Fruit fly (Drosophila melanogaster) whole organism, prepupa: ENCODE results near the gene CG7646.

Source experiments
- Blimp-1 ChIP-seq: fragments of 200-800 bp; sonication (Bioruptor generic); optimal IDR thresholded peaks from 3 replicates; lab custom pipeline; 2017; ENCODE audit warnings: missing biosample characterization, missing genetic modification characterization, mild to moderate bottlenecking, moderate library complexity, missing genetic modification reagents
- CG10669 ChIP-seq: fragments of 200-800 bp; sonication (Bioruptor generic); optimal IDR thresholded peaks from 3 replicates; lab custom pipeline; 2018; ENCODE audit warnings: missing biosample characterization, mild to moderate bottlenecking, missing genetic modification characterization, moderate library complexity
- CG11294 ChIP-seq: fragments of 200-800 bp; sonication (Bioruptor generic); IDR thresholded peaks from 2 replicates; pipeline ENCODE4 v1.3.6; 2022; ENCODE audit warnings: missing biosample characterization, missing genetic modification characterization
- CG11762 ChIP-seq: fragments of 200-800 bp; sonication (Bioruptor generic); optimal IDR thresholded peaks from 3 replicates; lab custom pipeline; 2016; ENCODE audit warnings: missing biosample characterization, missing genetic modification characterization; ENCODE audit not compliant: insufficient read depth
- CG15336 ChIP-seq: fragments of 200-800 bp; sonication (Bioruptor generic); IDR thresholded peaks from 2 replicates; pipeline ENCODE4 v1.3.6; 2022; ENCODE audit warnings: missing biosample characterization, missing genetic modification characterization
- CG1621 ChIP-seq: fragments of 200-800 bp; sonication (Bioruptor generic); optimal IDR thresholded peaks from 3 replicates; lab custom pipeline; 2018; ENCODE audit warnings: missing biosample characterization, mild to moderate bottlenecking, missing genetic modification characterization
- CG16779 ChIP-seq: fragments of 200-800 bp; sonication (Bioruptor generic); optimal IDR thresholded peaks from 3 replicates; lab custom pipeline; 2017; ENCODE audit warnings: missing biosample characterization, mild to moderate bottlenecking, missing genetic modification characterization
- CG3032 ChIP-seq: fragments of 200-800 bp; optimal IDR thresholded peaks from 2 replicates; lab custom pipeline; 2019; ENCODE audit warnings: missing biosample characterization, mild to moderate bottlenecking, missing genetic modification characterization, moderate library complexity
- CG31627 ChIP-seq: fragments of 200-800 bp; sonication (Bioruptor generic); optimal IDR thresholded peaks from 3 replicates; lab custom pipeline; 2016; ENCODE audit warnings: missing biosample characterization, missing genetic modification characterization
- CG32006 ChIP-seq: fragments of 200-800 bp; sonication (Bioruptor generic); optimal IDR thresholded peaks from 3 replicates; lab custom pipeline; 2017; ENCODE audit warnings: missing biosample characterization, mild to moderate bottlenecking, missing genetic modification characterization
- CG34406 ChIP-seq: fragments of 200-800 bp; sonication (Bioruptor generic); optimal IDR thresholded peaks from 3 replicates; lab custom pipeline; 2016; ENCODE audit warnings: missing biosample characterization, missing genetic modification characterization
- CG4318 ChIP-seq: fragments of 200-800 bp; sonication (Bioruptor generic); optimal IDR thresholded peaks from 3 replicates; lab custom pipeline; 2017; ENCODE audit warnings: missing biosample characterization, mild to moderate bottlenecking, missing genetic modification characterization
- CG6276 ChIP-seq: fragments of 200-800 bp; sonication (Bioruptor generic); optimal IDR thresholded peaks from 2 replicates; lab custom pipeline; 2017; ENCODE audit warnings: missing biosample characterization, mild to moderate bottlenecking, missing genetic modification characterization
- CG6792 ChIP-seq: fragments of 200-800 bp; sonication (Bioruptor generic); optimal IDR thresholded peaks from 3 replicates; lab custom pipeline; 2016; ENCODE audit warnings: missing biosample characterization, missing genetic modification characterization
- CG6854 ChIP-seq: fragments of 200-800 bp; sonication (Bioruptor generic); optimal IDR thresholded peaks from 2 replicates; lab custom pipeline; 2017; ENCODE audit warnings: missing biosample characterization, mild to moderate bottlenecking, missing genetic modification characterization
- CG7368 ChIP-seq: fragments of 200-800 bp; sonication (Bioruptor generic); optimal IDR thresholded peaks from 3 replicates; lab custom pipeline; 2016; ENCODE audit warnings: missing biosample characterization, missing genetic modification characterization
- CG8119 ChIP-seq: fragments of 200-800 bp; sonication (Bioruptor generic); IDR thresholded peaks from 3 replicates; pipeline ENCODE4 v1.3.6; 2022; ENCODE audit warnings: missing biosample characterization, missing genetic modification characterization
- CG8632 ChIP-seq: fragments of 200-800 bp; sonication (Bioruptor generic); optimal IDR thresholded peaks from 3 replicates; lab custom pipeline; 2016; ENCODE audit warnings: missing biosample characterization, missing genetic modification characterization
- CG9139 ChIP-seq: fragments of 200-800 bp; sonication (Bioruptor generic); optimal IDR thresholded peaks from 3 replicates; lab custom pipeline; 2017; ENCODE audit warnings: missing biosample characterization, mild to moderate bottlenecking, missing genetic modification characterization
- Eip75B ChIP-seq: fragments of 200-800 bp; sonication (Bioruptor generic); optimal IDR thresholded peaks from 3 replicates; lab custom pipeline; 2016; ENCODE audit warnings: missing biosample characterization, missing genetic modification characterization
- Eip78C ChIP-seq: fragments of 200-800 bp; sonication (Bioruptor generic); peaks from one replicate; lab custom pipeline; 2016; ENCODE audit warnings: missing biosample characterization, missing genetic modification characterization
- Eip93F ChIP-seq: fragments of 200-800 bp; sonication (Bioruptor generic); optimal IDR thresholded peaks from 2 replicates; lab custom pipeline; 2016; ENCODE audit warnings: missing biosample characterization, mild to moderate bottlenecking, missing genetic modification characterization
- Ets21C ChIP-seq: fragments of 200-800 bp; sonication (Bioruptor generic); optimal IDR thresholded peaks from 3 replicates; lab custom pipeline; 2016; ENCODE audit warnings: missing biosample characterization, missing genetic modification characterization
- Ets96B ChIP-seq: fragments of 200-800 bp; optimal IDR thresholded peaks from 2 replicates; lab custom pipeline; 2019; ENCODE audit warnings: missing biosample characterization, mild to moderate bottlenecking, missing genetic modification characterization, moderate library complexity
- Gug ChIP-seq: fragments of 200-800 bp; sonication (Bioruptor generic); IDR thresholded peaks from 2 replicates; pipeline ENCODE4 v1.3.6; 2022; ENCODE audit warnings: missing biosample characterization, missing genetic modification characterization
- Hr38 ChIP-seq: sonication (Bioruptor generic); optimal IDR thresholded peaks from 2 replicates; lab custom pipeline; 2016; ENCODE audit warnings: missing biosample characterization, missing genetic modification characterization
- Hr39 ChIP-seq: fragments of 200-800 bp; sonication (Bioruptor generic); optimal IDR thresholded peaks from 2 replicates; lab custom pipeline; 2016; ENCODE audit warnings: missing biosample characterization, missing genetic modification characterization
- Hr4 ChIP-seq: fragments of 200-800 bp; sonication (Bioruptor generic); optimal IDR thresholded peaks from 3 replicates; lab custom pipeline; 2016; ENCODE audit warnings: missing biosample characterization, missing genetic modification characterization
- Lpt ChIP-seq: fragments of 200-800 bp; sonication (Bioruptor generic); optimal IDR thresholded peaks from 3 replicates; lab custom pipeline; 2016; ENCODE audit warnings: missing biosample characterization, missing genetic modification characterization
- Met ChIP-seq: fragments of 200-800 bp; sonication (Bioruptor generic); optimal IDR thresholded peaks from 3 replicates; lab custom pipeline; 2016; ENCODE audit warnings: missing biosample characterization, missing genetic modification characterization
- OdsH ChIP-seq: fragments of 200-800 bp; sonication (Bioruptor generic); optimal IDR thresholded peaks from 3 replicates; lab custom pipeline; 2016; ENCODE audit warnings: missing biosample characterization, missing genetic modification characterization
- Sox102F ChIP-seq: fragments of 200-800 bp; sonication (Bioruptor generic); optimal IDR thresholded peaks from 2 replicates; lab custom pipeline; 2016; ENCODE audit warnings: missing biosample characterization, mild to moderate bottlenecking, missing genetic modification characterization
- Sox15 ChIP-seq: fragments of 200-800 bp; sonication (Bioruptor generic); optimal IDR thresholded peaks from 3 replicates; lab custom pipeline; 2016; ENCODE audit warnings: missing biosample characterization, missing genetic modification characterization
- achi ChIP-seq: fragments of 200-800 bp; sonication (Bioruptor generic); optimal IDR thresholded peaks from 3 replicates; lab custom pipeline; 2016; ENCODE audit warnings: missing biosample characterization, missing genetic modification characterization
- cyc ChIP-seq: fragments of 200-800 bp; sonication (Bioruptor generic); optimal IDR thresholded peaks from 3 replicates; lab custom pipeline; 2016; ENCODE audit warnings: missing biosample characterization, missing genetic modification characterization
- dac ChIP-seq: fragments of 200-800 bp; sonication (Bioruptor generic); optimal IDR thresholded peaks from 2 replicates; lab custom pipeline; 2017; ENCODE audit warnings: missing biosample characterization, mild to moderate bottlenecking, missing genetic modification characterization
- dsx ChIP-seq: fragments of 200-800 bp; optimal IDR thresholded peaks from 3 replicates; lab custom pipeline; 2019; ENCODE audit warnings: missing biosample characterization, mild to moderate bottlenecking, missing genetic modification characterization, moderate library complexity; ENCODE audit not compliant: poor library complexity, severe bottlenecking
- eg ChIP-seq: fragments of 200-800 bp; sonication (Bioruptor generic); IDR thresholded peaks from 3 replicates; pipeline ENCODE4 v1.3.6; 2022; ENCODE audit warnings: missing biosample characterization, missing genetic modification characterization
- fd59A ChIP-seq: fragments of 200-800 bp; sonication (Bioruptor generic); optimal IDR thresholded peaks from 2 replicates; lab custom pipeline; 2017; ENCODE audit warnings: missing biosample characterization, mild to moderate bottlenecking, missing genetic modification characterization, missing genetic modification reagents
- lz ChIP-seq: fragments of 200-800 bp; sonication (Bioruptor generic); optimal IDR thresholded peaks from 3 replicates; lab custom pipeline; 2016; ENCODE audit warnings: missing biosample characterization, missing genetic modification characterization
- net ChIP-seq: fragments of 200-800 bp; sonication (Bioruptor generic); optimal IDR thresholded peaks from 3 replicates; lab custom pipeline; 2016; ENCODE audit warnings: missing biosample characterization, missing genetic modification characterization
- pdm3 ChIP-seq: fragments of 200-800 bp; sonication (Bioruptor generic); optimal IDR thresholded peaks from 3 replicates; lab custom pipeline; 2016; ENCODE audit warnings: missing biosample characterization, missing genetic modification characterization
- salr ChIP-seq, 2 experiments: fragments of 200-800 bp; sonication (Bioruptor generic); optimal IDR thresholded peaks; 3 replicates each; lab custom pipeline; 2016 to 2018; ENCODE audit warnings: missing biosample characterization in 2 of 2, missing genetic modification characterization in 2 of 2, mild to moderate bottlenecking in 1 of 2
- spab ChIP-seq: fragments of 200-800 bp; sonication (Bioruptor generic); optimal IDR thresholded peaks from 2 replicates; lab custom pipeline; 2017; ENCODE audit warnings: missing biosample characterization, mild to moderate bottlenecking, missing genetic modification characterization, missing genetic modification reagents
- ss ChIP-seq, 2 experiments: fragments of 200-800 bp; sonication (Bioruptor generic); optimal IDR thresholded peaks; 2 replicates in 1 of 2; 3 replicates in 1 of 2; lab custom pipeline; 2017 to 2018; ENCODE audit warnings: mild to moderate bottlenecking in 2 of 2, missing biosample characterization in 2 of 2, missing genetic modification characterization in 2 of 2, moderate library complexity in 1 of 2
- svp ChIP-seq: fragments of 200-800 bp; sonication (Bioruptor generic); peaks from one replicate; lab custom pipeline; 2016; ENCODE audit warnings: missing biosample characterization, missing genetic modification characterization
- topi ChIP-seq: fragments of 200-800 bp; sonication (Bioruptor generic); optimal IDR thresholded peaks from 3 replicates; lab custom pipeline; 2016; ENCODE audit warnings: missing biosample characterization, missing genetic modification characterization

Gene CG7646

DNA sequence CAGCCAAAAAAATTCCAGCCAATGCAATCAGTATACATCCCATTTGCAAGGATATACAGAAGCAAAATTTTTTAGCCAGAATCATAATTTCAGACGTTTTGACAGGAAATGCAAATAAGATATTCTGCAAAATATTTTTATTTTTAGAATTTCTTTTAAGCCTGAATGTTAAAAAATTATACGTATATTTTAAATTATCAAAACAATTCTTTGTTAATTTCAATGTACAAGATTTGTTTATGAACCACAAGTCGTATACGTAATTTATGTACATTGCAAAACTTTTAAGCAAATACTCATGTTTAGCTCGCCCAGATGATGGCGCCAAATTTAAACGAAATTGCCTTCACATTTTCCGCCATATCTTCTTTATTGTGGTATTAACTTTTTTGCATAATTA lies 37.3 kb upstream of the CG7646 start, which contains the start of gene CG42654:
Gene CG42654 (minus strand): TSS at position 101 of the 400 bp plus-strand sequence.
- TF ChIP-seq CG3032 (tag; lab: Kevin White, UChicago) (no peak), Lpt (GFP tag; lab: Kevin White, UChicago) (no peak), eg (GFP tag; lab: Robert Waterston, UW) (no peak)
- TF ChIP-seq, all 60 proteins: peak for 0

DNA sequence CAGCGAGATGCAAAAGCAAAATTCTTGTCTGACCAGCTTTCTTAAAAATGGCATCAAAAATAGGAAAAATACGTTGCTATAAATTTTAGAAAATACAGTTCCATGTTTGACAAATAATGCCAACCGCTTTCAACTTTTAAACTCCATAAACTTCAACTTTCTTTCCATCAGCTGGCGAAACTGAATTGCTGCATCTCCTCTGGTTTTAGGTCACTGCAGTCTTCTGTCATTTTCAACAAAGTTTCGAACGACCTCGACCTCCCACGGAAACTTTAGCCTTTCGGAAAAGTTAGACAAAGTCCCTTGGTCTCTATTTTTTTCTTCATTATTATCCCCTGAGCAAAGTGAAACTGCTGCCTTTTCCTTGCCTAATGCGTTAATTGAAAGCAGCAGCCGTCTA lies 36.0 kb upstream of the CG7646 start, which contains the start of gene CG42263:
Gene CG42263 (minus strand): TSS at position 101 of the 400 bp plus-strand sequence.
- TF ChIP-seq ss (GFP tag; optimal IDR thresholded peaks at IDR 0.05; lab: Kevin White, UChicago) (no peak), spab (no peak), topi (GFP tag; lab: Kevin White, UChicago) (no peak), CG4318 (GFP tag; lab: Kevin White, UChicago) (no peak), dac (no peak), CG8119 (GFP tag; lab: Robert Waterston, UW) (no peak)
- TF ChIP-seq, all 60 proteins: peak for 0

DNA sequence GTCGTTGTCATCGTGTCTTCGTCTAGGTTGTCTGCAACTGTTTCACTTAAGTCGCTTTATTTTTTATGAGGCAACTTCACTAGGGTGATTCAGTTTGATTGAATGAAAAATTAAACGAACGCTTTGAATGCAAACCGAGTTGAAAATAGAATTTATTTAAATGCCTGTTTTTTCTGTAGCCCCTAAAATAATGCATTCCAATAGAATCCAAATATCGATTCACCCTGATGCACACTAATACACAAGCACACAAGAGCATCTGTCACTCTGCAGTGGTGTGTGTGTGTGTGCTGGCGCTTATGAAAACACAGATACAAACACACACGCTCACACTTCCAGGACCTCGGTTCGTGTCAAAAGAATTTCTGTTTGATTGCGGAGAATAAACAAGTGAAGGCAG lies 29.9 kb upstream of the CG7646 start:
- peak; percentile 8 for TF ChIP-seq CG16779 (tag; lab: Kevin White, UChicago)
- TF ChIP-seq net (GFP tag; lab: Kevin White, UChicago): peak; percentile 28
- TF ChIP-seq CG8632 (GFP tag; lab: Kevin White, UChicago): peak; percentile 28
- no peak for TF ChIP-seq CG15336 (GFP tag; lab: Robert Waterston, UW)
- peak; percentile 20 for TF ChIP-seq dsx (GFP tag; lab: Kevin White, UChicago)
- TF ChIP-seq Hr38 (GFP tag; lab: Kevin White, UChicago): no peak
- peak in 1 of 2 experiments; percentile 51 for TF ChIP-seq ss (GFP tag; optimal IDR thresholded peaks at IDR 0.05; lab: Kevin White, UChicago)
- TF ChIP-seq CG10669 (GFP tag; lab: Kevin White, UChicago): no peak
- TF ChIP-seq CG1621 (tag; lab: Kevin White, UChicago): no peak
- TF ChIP-seq Eip93F (GFP tag; lab: Kevin White, UChicago): no peak
- TF ChIP-seq CG7368 (GFP tag; lab: Kevin White, UChicago): no peak
- peak; percentile 1 for TF ChIP-seq CG31627
- no peak for TF ChIP-seq Blimp-1 (GFP tag; lab: Kevin White, UChicago)
- TF ChIP-seq Hr39 (GFP tag; lab: Kevin White, UChicago): no peak
- TF ChIP-seq Sox15: no peak
- peak; percentile 44 for TF ChIP-seq fd59A (GFP tag; lab: Kevin White, UChicago)
- TF ChIP-seq salr (GFP tag; optimal IDR thresholded peaks at IDR 0.05; lab: Kevin White, UChicago): no peak
- peak; percentile 44; the same call in 2 of the 3 replicates for TF ChIP-seq CG8119 (GFP tag; lab: Robert Waterston, UW)
- peak; percentile 23 for TF ChIP-seq Met (GFP tag; lab: Kevin White, UChicago)
- TF ChIP-seq achi (GFP tag; lab: Kevin White, UChicago): peak; percentile 36
- no peak for TF ChIP-seq CG34406 (GFP tag; lab: Kevin White, UChicago)
- peak; percentile 39 for TF ChIP-seq Hr4
- TF ChIP-seq Eip75B (GFP tag; lab: Kevin White, UChicago): no peak
- TF ChIP-seq cyc (GFP tag; lab: Kevin White, UChicago): no peak
- no peak for TF ChIP-seq CG6276
- peak; percentile 39 for TF ChIP-seq pdm3 (GFP tag; lab: Kevin White, UChicago)
- TF ChIP-seq CG6854 (GFP tag; lab: Kevin White, UChicago): no peak
- TF ChIP-seq CG32006: peak; percentile 25
- TF ChIP-seq svp (GFP tag; lab: Kevin White, UChicago): peak; percentile 41
- TF ChIP-seq OdsH (GFP tag; lab: Kevin White, UChicago): peak; percentile 12
- TF ChIP-seq Sox102F: peak; percentile 7
- TF ChIP-seq spab: peak; percentile 40
- peak; percentile 75 for TF ChIP-seq Eip78C (GFP tag; lab: Kevin White, UChicago)
- TF ChIP-seq CG6792 (GFP tag; lab: Kevin White, UChicago): peak; percentile 17
- TF ChIP-seq Ets96B (tag; lab: Kevin White, UChicago): peak; percentile 51
- TF ChIP-seq Ets21C (GFP tag; lab: Kevin White, UChicago): no peak
- no peak for TF ChIP-seq CG4318 (GFP tag; lab: Kevin White, UChicago)
- peak; percentile 6 for TF ChIP-seq CG9139 (GFP tag; lab: Kevin White, UChicago)
- TF ChIP-seq CG11762 (GFP tag; lab: Kevin White, UChicago): no peak
- no peak for TF ChIP-seq Gug (GFP tag; lab: Robert Waterston, UW)
- TF ChIP-seq topi (GFP tag; lab: Kevin White, UChicago): no peak
- no peak for TF ChIP-seq CG11294 (GFP tag; lab: Robert Waterston, UW)
- no peak for TF ChIP-seq CG3032 (tag; lab: Kevin White, UChicago)
- peak; percentile 15 for TF ChIP-seq lz (GFP tag; lab: Kevin White, UChicago)
- no peak for TF ChIP-seq Lpt (GFP tag; lab: Kevin White, UChicago)
